Worm (Caenorhabditis elegans): ENCODE data around the gene atg-9.
"Not testable (repeated sequence)": the region's sequence is repeated elsewhere in the genome, so short reads cannot be mapped to it uniquely, and the experiment has no call there.

ce11 chrV:316919-317318, 32.3 kb upstream of the atg-9 start:
- not testable (repeated sequence) for TF ChIP-seq mep-1 (tag; optimal IDR thresholded peaks at IDR 0.05); ceh-28 (tag; optimal IDR thresholded peaks at IDR 0.05); php-3 (GFP tag; IDR thresholded peaks at IDR 0.05); duxl-1 (tag; optimal IDR thresholded peaks at IDR 0.05; ENCODE audit: poor library complexity); nhr-77 (tag; optimal IDR thresholded peaks at IDR 0.05); nhr-11 (tag; optimal IDR thresholded peaks at IDR 0.05); daf-12 (tag; optimal IDR thresholded peaks at IDR 0.05); hlh-30 (tag; optimal IDR thresholded peaks at IDR 0.05; ENCODE audit: insufficient read depth)

All from whole organism, L4 larva.